Worm (Caenorhabditis elegans) whole organism, L3 larva: ENCODE data around the gene F54F7.8.

Experiments
- R02D3.7 ChIP-seq: fragments of 150-350 bp; optimal IDR thresholded peaks from 2 replicates; lab custom pipeline; 2014; ENCODE audit warnings: missing biosample characterization, missing genetic modification characterization
- ZK546.5 ChIP-seq: sonication (generic microtip); optimal IDR thresholded peaks from 2 replicates; lab custom pipeline; 2017; ENCODE audit warnings: missing biosample characterization, missing genetic modification characterization
- ama-1 ChIP-seq: fragments of 150-350 bp; optimal IDR thresholded peaks from 2 replicates; lab custom pipeline; 2018
- ceh-16 ChIP-seq: sonication (generic microtip); optimal IDR thresholded peaks from 2 replicates; lab custom pipeline; 2017; ENCODE audit warnings: missing biosample characterization, missing genetic modification characterization
- ceh-28 ChIP-seq: fragments of 150-350 bp; optimal IDR thresholded peaks from 2 replicates; lab custom pipeline; 2014; ENCODE audit warnings: missing biosample characterization, missing genetic modification reagents, missing genetic modification characterization
- ceh-82 ChIP-seq: fragments of 150-350 bp; optimal IDR thresholded peaks from 2 replicates; lab custom pipeline; 2014; ENCODE audit warnings: missing biosample characterization, missing genetic modification characterization
- daf-12 ChIP-seq: fragments of 150-350 bp; optimal IDR thresholded peaks from 2 replicates; lab custom pipeline; 2014; ENCODE audit warnings: missing biosample characterization, missing genetic modification reagents, missing genetic modification characterization
- egl-27 ChIP-seq: sonication (generic microtip); optimal IDR thresholded peaks from 4 replicates; lab custom pipeline; 2017; ENCODE audit warnings: missing biosample characterization, missing genetic modification reagents, missing genetic modification characterization
- egl-5 ChIP-seq: fragments of 150-350 bp; optimal IDR thresholded peaks from 2 replicates; lab custom pipeline; 2017; ENCODE audit warnings: missing biosample characterization, missing genetic modification reagents, missing genetic modification characterization, inconsistent platforms
- elt-1 ChIP-seq: fragments of 150-350 bp; optimal IDR thresholded peaks from 2 replicates; lab custom pipeline; 2014; ENCODE audit warnings: missing biosample characterization, missing genetic modification characterization
- elt-2 ChIP-seq: sonication (generic microtip); optimal IDR thresholded peaks from 2 replicates; lab custom pipeline; 2016; ENCODE audit warnings: missing genetic modification reagents, mild to moderate bottlenecking, missing genetic modification characterization, missing compliant biosample characterization
- elt-3 ChIP-seq, 3 experiments: fragments of 150-350 bp in 1 of 3; sonication (generic microtip) in 2 of 3; optimal IDR thresholded peaks; 2 replicates in 2 of 3; 4 replicates in 1 of 3; lab custom pipeline; 2014 to 2017; ENCODE audit warnings: missing biosample characterization in 3 of 3, missing genetic modification characterization in 3 of 3
- eor-1 ChIP-seq, 2 experiments: fragments of 150-350 bp; optimal IDR thresholded peaks; 2 replicates each; lab custom pipeline; 2014 to 2018; ENCODE audit warnings: missing biosample characterization in 2 of 2, missing genetic modification characterization in 2 of 2
- fkh-10 ChIP-seq: sonication (generic microtip); optimal IDR thresholded peaks from 2 replicates; lab custom pipeline; 2017; ENCODE audit warnings: missing biosample characterization, missing genetic modification reagents, missing genetic modification characterization
- fkh-2 ChIP-seq: fragments of 150-350 bp; optimal IDR thresholded peaks from 2 replicates; lab custom pipeline; 2014; ENCODE audit warnings: missing biosample characterization, missing genetic modification reagents, missing genetic modification characterization
- fos-1 ChIP-seq: fragments of 150-350 bp; optimal IDR thresholded peaks from 2 replicates; lab custom pipeline; 2014; ENCODE audit warnings: missing biosample characterization, missing genetic modification characterization
- jun-1 ChIP-seq: fragments of 150-350 bp; optimal IDR thresholded peaks from 2 replicates; lab custom pipeline; 2014; ENCODE audit warnings: missing biosample characterization, missing genetic modification reagents, missing genetic modification characterization
- lin-15B ChIP-seq: fragments of 150-350 bp; optimal IDR thresholded peaks from 2 replicates; lab custom pipeline; 2014; ENCODE audit warnings: missing biosample characterization, missing genetic modification characterization
- lin-39 ChIP-seq: fragments of 150-350 bp; optimal IDR thresholded peaks from 2 replicates; lab custom pipeline; 2018; ENCODE audit warnings: missing biosample characterization, missing genetic modification reagents, missing genetic modification characterization
- lsy-12 ChIP-seq: sonication (generic microtip); optimal IDR thresholded peaks from 2 replicates; lab custom pipeline; 2016; ENCODE audit warnings: mild to moderate bottlenecking, missing genetic modification characterization, missing compliant biosample characterization
- mdl-1 ChIP-seq: fragments of 150-350 bp; optimal IDR thresholded peaks from 2 replicates; lab custom pipeline; 2014; ENCODE audit warnings: missing biosample characterization, missing genetic modification characterization
- mml-1 ChIP-seq: fragments of 150-350 bp; sonication (generic microtip); optimal IDR thresholded peaks from 3 replicates; lab custom pipeline; 2014; ENCODE audit warnings: missing biosample characterization, missing genetic modification characterization
- nhr-12 ChIP-seq: fragments of 150-350 bp; optimal IDR thresholded peaks from 2 replicates; lab custom pipeline; 2014; ENCODE audit warnings: missing biosample characterization, missing genetic modification characterization
- nhr-23 ChIP-seq: fragments of 150-350 bp; optimal IDR thresholded peaks from 2 replicates; lab custom pipeline; 2014; ENCODE audit warnings: missing biosample characterization, missing genetic modification reagents, missing genetic modification characterization
- nhr-237 ChIP-seq: fragments of 150-350 bp; optimal IDR thresholded peaks from 2 replicates; lab custom pipeline; 2014; ENCODE audit warnings: missing biosample characterization, missing genetic modification characterization
- nhr-25 ChIP-seq: sonication (generic microtip); optimal IDR thresholded peaks from 2 replicates; lab custom pipeline; 2017; ENCODE audit warnings: missing biosample characterization, missing genetic modification characterization
- nhr-28 ChIP-seq: fragments of 150-350 bp; optimal IDR thresholded peaks from 2 replicates; lab custom pipeline; 2014; ENCODE audit warnings: missing biosample characterization, missing genetic modification characterization
- nhr-67 ChIP-seq: fragments of 150-350 bp; optimal IDR thresholded peaks from 2 replicates; lab custom pipeline; 2014; ENCODE audit warnings: missing biosample characterization, missing genetic modification characterization
- nhr-77 ChIP-seq: fragments of 150-350 bp; optimal IDR thresholded peaks from 2 replicates; lab custom pipeline; 2014; ENCODE audit warnings: missing biosample characterization, missing genetic modification characterization
- pqm-1 ChIP-seq: fragments of 150-350 bp; optimal IDR thresholded peaks from 2 replicates; lab custom pipeline; 2017; ENCODE audit warnings: missing biosample characterization, missing genetic modification characterization, inconsistent platforms
- sea-2 ChIP-seq: fragments of 150-350 bp; sonication (generic microtip); optimal IDR thresholded peaks from 4 replicates; lab custom pipeline; 2014; ENCODE audit warnings: missing biosample characterization, missing genetic modification reagents, missing genetic modification characterization
- skn-1 ChIP-seq: fragments of 150-350 bp; optimal IDR thresholded peaks from 2 replicates; lab custom pipeline; 2014; ENCODE audit warnings: missing biosample characterization, missing genetic modification characterization
- snpc-4 ChIP-seq: fragments of 150-350 bp; optimal IDR thresholded peaks from 2 replicates; lab custom pipeline; 2014; ENCODE audit warnings: missing biosample characterization, missing genetic modification characterization
- tbx-2 ChIP-seq: sonication (generic microtip); optimal IDR thresholded peaks from 2 replicates; lab custom pipeline; 2016; ENCODE audit warnings: mild to moderate bottlenecking, missing genetic modification characterization, missing compliant biosample characterization
- unc-39 ChIP-seq: sonication (generic microtip); optimal IDR thresholded peaks from 4 replicates; lab custom pipeline; 2017; ENCODE audit warnings: missing biosample characterization, missing genetic modification characterization
- zag-1 ChIP-seq: fragments of 150-350 bp; optimal IDR thresholded peaks from 2 replicates; lab custom pipeline; 2014; ENCODE audit warnings: missing biosample characterization, missing genetic modification characterization
- ztf-4 ChIP-seq: fragments of 150-350 bp; optimal IDR thresholded peaks from 2 replicates; lab custom pipeline; 2014; ENCODE audit warnings: missing biosample characterization, missing genetic modification characterization

The F54F7.8 gene

DNA sequence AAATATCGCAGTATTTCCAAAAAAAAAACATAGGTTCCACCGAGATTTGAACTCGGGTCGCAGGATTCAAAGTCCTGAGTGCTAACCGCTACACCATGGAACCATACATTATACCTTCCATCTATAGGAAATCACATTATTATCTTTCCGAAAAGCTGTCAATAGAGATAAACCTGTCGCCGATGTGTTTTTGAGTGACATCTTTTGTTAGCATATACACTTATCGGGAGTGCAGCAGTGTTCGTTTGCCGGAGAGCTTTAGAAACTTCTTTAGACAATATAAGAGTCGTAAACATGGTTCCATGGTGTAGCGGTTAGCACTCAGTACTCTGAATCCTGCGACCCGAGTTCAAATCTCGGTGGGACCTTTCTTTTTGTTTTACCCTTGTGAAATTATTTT, 17.4 kb upstream of the F54F7.8 start:
- TF ChIP-seq fos-1 (tag; lab: Kevin White, UChicago) (no peak), fkh-10 (GFP tag; lab: Kevin White, UChicago) (no peak), nhr-77 (tag; lab: Kevin White, UChicago) (no peak), mdl-1 (no peak), elt-3 (tag; optimal IDR thresholded peaks at IDR 0.05; lab: Kevin White, UChicago) (no peak), R02D3.7 (no peak), nhr-25 (tag; lab: Kevin White, UChicago) (no peak), nhr-237 (tag; lab: Kevin White, UChicago) (no peak), nhr-67 (tag; lab: Kevin White, UChicago) (no peak), jun-1 (tag; lab: Kevin White, UChicago) (no peak), sea-2 (GFP tag; lab: Kevin White, UChicago) (no peak), tbx-2 (tag; lab: Kevin White, UChicago) (no peak), unc-39 (tag; lab: Kevin White, UChicago) (no peak), snpc-4 (no peak)
- TF ChIP-seq, all 47 proteins: peak for 0

- TF ChIP-seq eor-1 (tag; optimal IDR thresholded peaks at IDR 0.05; lab: Kevin White, UChicago): no peak
- TF ChIP-seq ceh-82 (tag; lab: Kevin White, UChicago): no peak
- TF ChIP-seq fkh-2 (tag; lab: Kevin White, UChicago): no peak
- no peak for TF ChIP-seq unc-39 (tag; lab: Kevin White, UChicago)
- no peak for TF ChIP-seq nhr-67 (tag; lab: Kevin White, UChicago)
- TF ChIP-seq egl-27: no peak
These were observed 15.6 kb upstream of the F54F7.8 start for ce11 chrX:11870393-11870792.

- TF ChIP-seq skn-1 (no peak), fos-1 (tag; lab: Kevin White, UChicago) (no peak), egl-27 (no peak), elt-2 (tag; lab: Kevin White, UChicago) (no peak), nhr-12 (tag; lab: Kevin White, UChicago) (no peak), ZK546.5 (tag; lab: Kevin White, UChicago) (no peak), nhr-28 (tag; lab: Kevin White, UChicago) (no peak), ztf-4 (no peak), egl-5 (tag; lab: Kevin White, UChicago) (no peak), ceh-28 (tag; lab: Kevin White, UChicago) (no peak), pqm-1 (no peak), nhr-67 (tag; lab: Kevin White, UChicago) (no peak), lin-39 (tag; lab: Kevin White, UChicago) (no peak), daf-12 (no peak)
These were observed 14.5 kb upstream of the F54F7.8 start, which contains the start of gene dot-1.2 for ce11 chrX:11869260-11869659. dot-1.2 (minus strand) TSS chrX:11869360.

DNA sequence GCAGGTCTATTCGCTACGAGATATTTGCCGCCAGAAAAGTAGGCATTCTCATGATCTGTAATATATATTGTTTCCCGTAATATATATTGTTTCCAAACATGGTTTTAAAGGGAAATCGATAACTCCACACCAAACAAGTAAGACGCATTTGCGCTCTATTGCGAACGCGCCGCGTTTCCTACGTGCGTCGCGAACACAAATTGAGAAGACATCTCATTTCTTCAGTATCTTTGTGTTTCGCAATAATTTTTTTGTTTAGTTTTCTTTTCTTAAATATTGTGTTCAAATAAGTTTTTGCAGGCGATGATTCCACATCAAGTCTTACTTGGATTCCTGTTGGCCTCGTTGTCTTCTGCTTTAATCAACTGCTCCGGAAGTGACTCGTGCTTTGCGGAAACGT, 10.3 kb upstream of the F54F7.8 start, which contains the start of gene F54F7.6:
F54F7.6 (plus strand) TSS at position 301 of the 400 bp plus-strand sequence.
- TF ChIP-seq elt-3 (tag; optimal IDR thresholded peaks at IDR 0.05; lab: Kevin White, UChicago) (no peak), elt-1 (tag; lab: Kevin White, UChicago) (no peak), skn-1 (no peak)

ce11 chrX:11863307-11863706, 8.5 kb upstream of the F54F7.8 start, which contains the start of gene F54F7.10:
F54F7.10 (plus strand) TSS chrX:11863607.
- TF ChIP-seq lin-39 (tag; lab: Kevin White, UChicago): no peak
- no peak for TF ChIP-seq unc-39 (tag; lab: Kevin White, UChicago)
- TF ChIP-seq snpc-4: no peak
- TF ChIP-seq jun-1 (tag; lab: Kevin White, UChicago): no peak
- TF ChIP-seq ceh-16: no peak

DNA sequence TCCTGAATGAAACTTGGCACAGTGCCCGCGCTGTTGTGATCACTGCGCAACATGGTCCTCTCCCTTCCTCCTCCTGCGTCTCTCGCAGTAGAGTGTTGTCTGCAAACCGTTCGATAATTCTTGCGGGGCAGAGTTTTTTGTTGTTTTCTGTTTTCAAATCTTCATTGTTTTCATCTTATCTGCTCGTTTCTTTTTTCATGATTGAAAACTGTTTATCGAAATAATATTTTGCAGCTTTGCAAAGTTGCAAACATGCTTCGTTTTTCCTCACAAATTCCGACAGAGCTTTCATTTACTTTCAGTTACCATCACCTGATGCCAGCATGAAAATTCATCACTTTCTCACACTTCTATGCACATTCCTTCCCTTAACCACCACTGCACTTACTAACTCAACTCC, 2.4 kb upstream of the F54F7.8 start, which contains the start of gene mes-1:
mes-1 (plus strand) TSS at position 301 of the 400 bp plus-strand sequence.
- no peak for TF ChIP-seq nhr-77 (tag; lab: Kevin White, UChicago)
- TF ChIP-seq fkh-10 (GFP tag; lab: Kevin White, UChicago): no peak
- TF ChIP-seq lin-15B (tag; lab: Kevin White, UChicago): no peak
- no peak for TF ChIP-seq elt-3 (tag; optimal IDR thresholded peaks at IDR 0.05; lab: Kevin White, UChicago)
- no peak for TF ChIP-seq nhr-28 (tag; lab: Kevin White, UChicago)
- no peak for TF ChIP-seq egl-5 (tag; lab: Kevin White, UChicago)
- TF ChIP-seq nhr-23 (tag; lab: Kevin White, UChicago): no peak
- no peak for TF ChIP-seq ceh-82 (tag; lab: Kevin White, UChicago)
- TF ChIP-seq egl-27: no peak
- TF ChIP-seq sea-2 (GFP tag; lab: Kevin White, UChicago): no peak
- no peak for TF ChIP-seq ama-1
- TF ChIP-seq mml-1: no peak
- no peak for TF ChIP-seq tbx-2 (tag; lab: Kevin White, UChicago)
- TF ChIP-seq lsy-12: no peak
- no peak for TF ChIP-seq zag-1 (tag; lab: Kevin White, UChicago)
